Fruit fly (Drosophila melanogaster): ENCODE measurements around the gene CG17283.

dm6 chr3R:17385329-17386019, 22.2 kb upstream of the CG17283 start:
- no peak for TF ChIP-seq Sin3A (optimal IDR thresholded peaks at IDR 0.05)
- no peak for TF ChIP-seq psq (optimal IDR thresholded peaks at IDR 0.05)
